Fruit fly (Drosophila melanogaster) Kc167 (cell line): ENCODE measurements around the gene Sh.

Source experiments
- Myc ChIP-seq: fragments of >200 bp; optimal IDR thresholded peaks from 2 replicates; lab custom pipeline; 2017; ENCODE audit warnings: missing external identifiers
- h ChIP-seq: fragments of >200 bp; optimal IDR thresholded peaks from 3 replicates; lab custom pipeline; 2018; ENCODE audit warnings: missing external identifiers
- insv ChIP-seq: fragments of >200 bp; optimal IDR thresholded peaks from 3 replicates; lab custom pipeline; 2018; ENCODE audit warnings: missing external identifiers
- psq ChIP-seq: fragments of >200 bp; optimal IDR thresholded peaks from 2 replicates; lab custom pipeline; 2017; ENCODE audit warnings: missing external identifiers

DNA sequence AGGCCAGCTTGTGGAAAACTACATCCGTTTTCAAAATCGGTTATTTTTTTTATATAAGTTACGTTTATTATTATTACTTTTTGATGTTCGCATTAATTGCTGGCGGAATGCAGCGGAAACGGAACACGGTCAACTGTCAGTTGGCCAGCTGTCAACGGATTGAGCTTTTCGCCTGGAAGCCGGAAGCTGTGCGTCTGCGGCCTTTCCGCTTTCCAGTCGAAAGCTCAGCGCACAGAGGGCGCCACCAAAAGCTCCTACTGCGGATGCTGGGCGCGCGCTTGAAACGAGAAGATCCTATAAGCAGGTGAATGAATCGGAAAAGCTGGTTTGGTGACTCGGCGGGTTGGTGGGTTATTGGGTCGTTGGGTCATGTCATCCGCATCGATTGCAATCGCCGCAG, 94.9 kb downstream of the Sh start:
- TF ChIP-seq psq (lab: Kevin White, UChicago) (no peak), h (no peak), Myc (lab: Kevin White, UChicago) (no peak), insv (lab: Kevin White, UChicago) (no peak)
